Worm (Caenorhabditis elegans) whole organism, young adult: ENCODE measurements around the gene sri-47.

Experiments
- B0019.2 ChIP-seq: fragments of 200-800 bp; sonication (Bioruptor generic); conservative IDR thresholded peaks from 2 replicates; pipeline ENCODE4 v1.3.6; 2022; ENCODE audit warnings: missing genetic modification reagents, missing genetic modification characterization, missing compliant biosample characterization
- C06A6.2 ChIP-seq: fragments of 200-800 bp; sonication (Bioruptor generic); conservative IDR thresholded peaks from 2 replicates; pipeline ENCODE4 v1.3.6; 2022; ENCODE audit warnings: missing genetic modification characterization, missing compliant biosample characterization
- C17E4.6 ChIP-seq: fragments of 200-800 bp; sonication (Bioruptor generic); IDR thresholded peaks from 2 replicates; pipeline ENCODE4 v1.3.6; 2022; ENCODE audit warnings: missing genetic modification reagents, missing genetic modification characterization, missing compliant biosample characterization
- F33H1.4 ChIP-seq: fragments of 200-800 bp; sonication (Bioruptor generic); IDR thresholded peaks from 2 replicates; pipeline ENCODE4 v1.3.6; 2022; ENCODE audit warnings: missing genetic modification reagents, missing genetic modification characterization, missing compliant biosample characterization
- ama-1 ChIP-seq, 3 experiments: fragments of 150-350 bp in 1 of 3; sonication (generic microtip) in 2 of 3; optimal IDR thresholded peaks; 2 replicates each; lab custom pipeline; 2014 to 2018; ENCODE audit warnings: missing biosample characterization in 2 of 3, missing genetic modification characterization in 2 of 3, missing genetic modification reagents in 2 of 3
- atf-7 ChIP-seq: sonication (generic microtip); optimal IDR thresholded peaks from 2 replicates; lab custom pipeline; 2017; ENCODE audit warnings: mild to moderate bottlenecking, missing genetic modification characterization, missing compliant biosample characterization
- ccch-3 ChIP-seq: fragments of 200-800 bp; sonication (Bioruptor generic); optimal IDR thresholded peaks from 2 replicates; lab custom pipeline; 2018; ENCODE audit warnings: mild to moderate bottlenecking, missing genetic modification characterization, missing compliant biosample characterization
- ekl-4 ChIP-seq: fragments of 200-800 bp; sonication (Bioruptor generic); IDR thresholded peaks from 2 replicates; pipeline ENCODE4 v1.3.6; 2022; ENCODE audit warnings: missing genetic modification reagents, missing genetic modification characterization, missing compliant biosample characterization
- madf-10 ChIP-seq: sonication (generic microtip); optimal IDR thresholded peaks from 2 replicates; lab custom pipeline; 2016; ENCODE audit warnings: mild to moderate bottlenecking, missing genetic modification characterization, missing compliant biosample characterization
- pbrm-1 ChIP-seq: fragments of 200-800 bp; sonication (Bioruptor generic); IDR thresholded peaks from 2 replicates; pipeline ENCODE4 v1.3.6; 2022; ENCODE audit warnings: missing genetic modification reagents, missing genetic modification characterization, missing compliant biosample characterization
- snpc-4 ChIP-seq, 5 experiments: fragments of 150-350 bp in 1 of 5; sonication (generic microtip) in 4 of 5; optimal IDR thresholded peaks; 2 replicates each; lab custom pipeline; 2014 to 2018; ENCODE audit warnings: missing genetic modification characterization in 5 of 5, missing biosample characterization in 3 of 5, antibody characterized with exemption in 2 of 5, mild to moderate bottlenecking in 2 of 5, missing compliant biosample characterization in 2 of 5, missing genotype in 2 of 5, moderate library complexity in 2 of 5, missing genetic modification reagents in 1 of 5
- unc-62 ChIP-seq: fragments of 150-350 bp; optimal IDR thresholded peaks from 2 replicates; lab custom pipeline; 2014; ENCODE audit warnings: missing biosample characterization, missing genetic modification reagents, missing genetic modification characterization

- TF ChIP-seq atf-7 (tag; lab: Kevin White, UChicago) (no peak), C06A6.2 (GFP tag; lab: Robert Waterston, UW) (no peak), F33H1.4 (no peak), C17E4.6 (GFP tag; lab: Robert Waterston, UW) (no peak), snpc-4 (GFP tag; optimal IDR thresholded peaks at IDR 0.05; lab: Kevin White, UChicago) (no peak), snpc-4 (tag; optimal IDR thresholded peaks at IDR 0.05; lab: Kevin White, UChicago) (no peak), pbrm-1 (GFP tag; lab: Robert Waterston, UW) (no peak), ccch-3 (GFP tag; lab: Kevin White, UChicago) (no peak), ekl-4 (no peak), unc-62 (GFP tag; lab: Kevin White, UChicago) (no peak), B0019.2 (no peak), madf-10 (tag; lab: Kevin White, UChicago) (no peak), ama-1 (optimal IDR thresholded peaks at IDR 0.05; lab: Kevin White, UChicago) (no peak), ama-1 (GFP tag; optimal IDR thresholded peaks at IDR 0.05; lab: Kevin White, UChicago) (no peak)
Observed at ce11 chrII:2695079-2695478, 38.4 kb downstream of the sri-47 start.
